Worm (Caenorhabditis elegans) whole organism, L4 larva: ENCODE results near the gene T19C3.4.

Source experiments
- pqm-1 ChIP-seq: sonication (generic microtip); optimal IDR thresholded peaks from 2 replicates; lab custom pipeline; 2017; ENCODE audit warnings: missing biosample characterization, missing genetic modification characterization

The T19C3.4 gene

ce11 chrIII:568815-569214 lies 51.2 kb downstream of the T19C3.4 start:
- TF ChIP-seq pqm-1 (tag; lab: Kevin White, UChicago): no peak
